Worm (Caenorhabditis elegans) whole organism, L4/young adult: ENCODE measurements around the gene E02H1.5.

ENCODE experiments used
- dao-5 ChIP-seq: sonication (generic microtip); optimal IDR thresholded peaks from 2 replicates; lab custom pipeline; 2016; ENCODE audit warnings: missing genotype, missing genetic modification characterization, moderate library complexity, missing compliant biosample characterization
- him-1 ChIP-seq: sonication (generic microtip); optimal IDR thresholded peaks from 2 replicates; lab custom pipeline; 2016; ENCODE audit warnings: missing genotype, missing genetic modification reagents, missing genetic modification characterization, missing compliant biosample characterization

- TF ChIP-seq dao-5 (tag; lab: Kevin White, UChicago) (no peak), him-1 (tag; lab: Kevin White, UChicago) (no peak)
These were observed 21.6 kb upstream of the E02H1.5 start for ce11 chrII:9573412-9573811.
